Worm (Caenorhabditis elegans) whole organism, mixed stage, embryonic: Measurements from ENCODE around the gene acr-12.
A peak's percentile ranks its signal among the peaks of the same experiment; 100 is the strongest.

Experiments
- sptf-1 ChIP-seq: sonication (generic microtip); optimal IDR thresholded peaks from 2 replicates; lab custom pipeline; 2017; ENCODE audit warnings: mild to moderate bottlenecking, missing genetic modification characterization, moderate library complexity, missing compliant biosample characterization
- unc-62 ChIP-seq: fragments of 150-350 bp; optimal IDR thresholded peaks from 2 replicates; lab custom pipeline; 2014; ENCODE audit warnings: missing biosample characterization, missing genetic modification reagents, missing genetic modification characterization

Gene acr-12

ce11 chrX:13584725-13585371 is 52.2 kb downstream of the acr-12 start, which contains the start of gene unc-84:
TSS of gene unc-84 (plus strand) at chrX:13584775.
- TF ChIP-seq unc-62 (GFP tag; lab: Kevin White, UChicago) = no peak
- peak; percentile 37 for TF ChIP-seq sptf-1
